Fruit fly (Drosophila melanogaster) whole organism, embryonic: ENCODE data around the gene ftz.

ENCODE experiments used
- Adf1 ChIP-seq: fragments of 200-800 bp; sonication (Bioruptor generic); IDR thresholded peaks from 2 replicates; pipeline ENCODE4 v1.3.6; 2022; ENCODE audit warnings: missing biosample characterization, missing genetic modification characterization
- CG10209 ChIP-seq: fragments of 200-800 bp; sonication (Bioruptor generic); optimal IDR thresholded peaks from 3 replicates; lab custom pipeline; 2017; ENCODE audit warnings: missing biosample characterization, mild to moderate bottlenecking, missing genetic modification characterization, missing genetic modification reagents
- CG10366 ChIP-seq: fragments of 200-800 bp; sonication (Bioruptor generic); IDR thresholded peaks from 2 replicates; pipeline ENCODE4 v1.3.6; 2022; ENCODE audit warnings: missing biosample characterization, missing genetic modification characterization
- CG10654 ChIP-seq: fragments of 200-800 bp; sonication (Bioruptor generic); optimal IDR thresholded peaks from 2 replicates; lab custom pipeline; 2016; ENCODE audit warnings: missing biosample characterization, missing genetic modification characterization
- CG11456 ChIP-seq: fragments of 200-800 bp; sonication (Bioruptor generic); IDR thresholded peaks from 3 replicates; pipeline ENCODE4 v1.3.6; 2022; ENCODE audit warnings: missing biosample characterization, missing genetic modification characterization
- CG12219 ChIP-seq: fragments of 200-800 bp; sonication (Bioruptor generic); optimal IDR thresholded peaks from 3 replicates; lab custom pipeline; 2018; ENCODE audit warnings: missing biosample characterization, mild to moderate bottlenecking, missing genetic modification characterization
- CG12744 ChIP-seq: fragments of 200-800 bp; sonication (Bioruptor generic); optimal IDR thresholded peaks from 2 replicates; lab custom pipeline; 2016; ENCODE audit warnings: missing biosample characterization, missing genetic modification characterization
- CG13296 ChIP-seq: fragments of 200-800 bp; sonication (Bioruptor generic); optimal IDR thresholded peaks from 3 replicates; lab custom pipeline; 2018; ENCODE audit warnings: missing biosample characterization, mild to moderate bottlenecking, missing genetic modification characterization
- CG13624 ChIP-seq: fragments of 200-800 bp; sonication (Bioruptor generic); optimal IDR thresholded peaks from 2 replicates; lab custom pipeline; 2016; ENCODE audit warnings: missing biosample characterization, missing genetic modification characterization
- CG13894 ChIP-seq: fragments of 200-800 bp; sonication (Bioruptor generic); optimal IDR thresholded peaks from 3 replicates; lab custom pipeline; 2018; ENCODE audit warnings: missing biosample characterization, mild to moderate bottlenecking, missing genetic modification characterization, moderate library complexity
- CG15514 ChIP-seq: fragments of 200-800 bp; sonication (Bioruptor generic); optimal IDR thresholded peaks from 3 replicates; lab custom pipeline; 2017; ENCODE audit warnings: missing biosample characterization, missing genetic modification characterization, mild to moderate bottlenecking, moderate library complexity, missing genetic modification reagents
- CG16863 ChIP-seq: fragments of 200-800 bp; sonication (Bioruptor generic); optimal IDR thresholded peaks from 3 replicates; lab custom pipeline; 2016; ENCODE audit warnings: missing biosample characterization, missing genetic modification characterization
- CG17186 ChIP-seq: fragments of 200-800 bp; sonication (Bioruptor generic); optimal IDR thresholded peaks from 3 replicates; lab custom pipeline; 2017; ENCODE audit warnings: missing biosample characterization, missing genetic modification reagents, missing genetic modification characterization
- CG2199 ChIP-seq: fragments of 200-800 bp; sonication (Bioruptor generic); IDR thresholded peaks from 3 replicates; pipeline ENCODE4 v1.3.6; 2022; ENCODE audit warnings: missing biosample characterization, missing genetic modification characterization
- CG30403 ChIP-seq: fragments of 200-800 bp; sonication (Bioruptor generic); optimal IDR thresholded peaks from 3 replicates; lab custom pipeline; 2016; ENCODE audit warnings: missing biosample characterization, missing genetic modification characterization
- CG30431 ChIP-seq: fragments of 200-800 bp; sonication (Bioruptor generic); optimal IDR thresholded peaks from 2 replicates; lab custom pipeline; 2017; ENCODE audit warnings: missing biosample characterization, missing genetic modification characterization
- CG3163 ChIP-seq: fragments of 200-800 bp; sonication (Bioruptor generic); optimal IDR thresholded peaks from 3 replicates; lab custom pipeline; 2016; ENCODE audit warnings: missing biosample characterization, missing genetic modification characterization
- CG3726 ChIP-seq: fragments of 200-800 bp; sonication (Bioruptor generic); IDR thresholded peaks from 3 replicates; pipeline ENCODE4, ENCODE4 v1.3.6; 2022; ENCODE audit warnings: missing biosample characterization, missing genetic modification characterization
- CG4820 ChIP-seq: fragments of 200-800 bp; sonication (Bioruptor generic); optimal IDR thresholded peaks from 3 replicates; lab custom pipeline; 2016; ENCODE audit warnings: missing biosample characterization, missing genetic modification characterization
- CG7963 ChIP-seq: fragments of 200-800 bp; sonication (Bioruptor generic); IDR thresholded peaks from 3 replicates; pipeline ENCODE4 v1.3.6; 2022; ENCODE audit warnings: missing biosample characterization, missing genetic modification characterization; ENCODE audit not compliant: partially characterized antibody
- CG9797 ChIP-seq: fragments of 200-800 bp; sonication (Bioruptor generic); optimal IDR thresholded peaks from 3 replicates; lab custom pipeline; 2018; ENCODE audit warnings: missing biosample characterization, mild to moderate bottlenecking, missing genetic modification characterization
- Doc3 ChIP-seq: fragments of 200-800 bp; sonication (Bioruptor generic); IDR thresholded peaks from 3 replicates; pipeline ENCODE4 v1.3.6; 2022; ENCODE audit warnings: missing biosample characterization, missing genetic modification characterization; ENCODE audit not compliant: partially characterized antibody
- Fer1 ChIP-seq: fragments of 200-800 bp; sonication (Bioruptor generic); optimal IDR thresholded peaks from 2 replicates; lab custom pipeline; 2017; ENCODE audit warnings: missing biosample characterization, mild to moderate bottlenecking, missing genetic modification characterization
- Jarid2 ChIP-seq: fragments of 200-800 bp; sonication (Bioruptor generic); optimal IDR thresholded peaks from 3 replicates; lab custom pipeline; 2017; ENCODE audit warnings: mild to moderate bottlenecking, missing biosample characterization, missing genetic modification reagents, missing genetic modification characterization
- Lpt ChIP-seq: fragments of >200 bp; optimal IDR thresholded peaks from 2 replicates; lab custom pipeline; 2018; ENCODE audit warnings: missing biosample characterization, missing genetic modification characterization
- Med ChIP-seq: fragments of 200-800 bp; sonication (Bioruptor generic); peaks from one replicate; lab custom pipeline; 2016; ENCODE audit warnings: missing biosample characterization, missing genetic modification characterization, mild to moderate bottlenecking, inconsistent platforms, moderate library complexity
- Mes4 ChIP-seq: fragments of 200-800 bp; sonication (Bioruptor generic); optimal IDR thresholded peaks from 2 replicates; lab custom pipeline; 2016; ENCODE audit warnings: missing biosample characterization, missing genetic modification characterization
- Opbp ChIP-seq: fragments of 200-800 bp; sonication (Bioruptor generic); IDR thresholded peaks from 3 replicates; pipeline ENCODE4 v1.3.6; 2022; ENCODE audit warnings: missing biosample characterization, missing genetic modification characterization; ENCODE audit not compliant: partially characterized antibody
- Optix ChIP-seq: fragments of 200-800 bp; sonication (Bioruptor generic); IDR thresholded peaks from 3 replicates; pipeline ENCODE4 v1.3.6; 2022; ENCODE audit warnings: missing biosample characterization, missing genetic modification characterization
- Ravus ChIP-seq: fragments of 200-800 bp; sonication (Bioruptor generic); IDR thresholded peaks from 2 replicates; pipeline ENCODE4 v1.3.6; 2022; ENCODE audit warnings: missing biosample characterization, missing genetic modification characterization
- Scr ChIP-seq: fragments of 200-800 bp; sonication (Bioruptor generic); IDR thresholded peaks from 2 replicates; pipeline ENCODE4 v1.3.6; 2022; ENCODE audit warnings: missing biosample characterization, missing genetic modification characterization; ENCODE audit not compliant: partially characterized antibody
- Spps ChIP-seq: fragments of 200-800 bp; sonication (Bioruptor generic); optimal IDR thresholded peaks from 2 replicates; lab custom pipeline; 2018; ENCODE audit warnings: missing biosample characterization, mild to moderate bottlenecking, missing genetic modification characterization
- TFAM ChIP-seq: fragments of 200-800 bp; sonication (Bioruptor generic); optimal IDR thresholded peaks from 2 replicates; lab custom pipeline; 2017; ENCODE audit warnings: missing biosample characterization, missing genetic modification characterization, inconsistent platforms
- Trl ChIP-seq, 3 experiments: fragments of >200 bp in 2 of 3; fragments of 200-800 bp in 1 of 3; sonication (Bioruptor generic) in 1 of 3; optimal IDR thresholded peaks; 2 replicates in 1 of 3; 3 replicates in 2 of 3; lab custom pipeline; 2016 to 2017; ENCODE audit warnings: missing biosample characterization in 1 of 3, missing genetic modification characterization in 1 of 3
- cg ChIP-seq: fragments of 200-800 bp; sonication (Bioruptor generic); optimal IDR thresholded peaks from 3 replicates; lab custom pipeline; 2019; ENCODE audit warnings: missing biosample characterization, mild to moderate bottlenecking, missing genetic modification characterization, moderate library complexity
- chm ChIP-seq: fragments of 200-800 bp; sonication (Bioruptor generic); IDR thresholded peaks from 2 replicates; pipeline ENCODE4 v1.3.6; 2022; ENCODE audit warnings: missing biosample characterization, missing genetic modification characterization
- ci ChIP-seq: fragments of 200-800 bp; sonication (Bioruptor generic); IDR thresholded peaks from 3 replicates; pipeline ENCODE4 v1.3.6; 2022; ENCODE audit warnings: missing biosample characterization, missing genetic modification characterization
- crol ChIP-seq: fragments of 200-800 bp; sonication (Bioruptor generic); IDR thresholded peaks from 2 replicates; pipeline ENCODE4 v1.3.6; 2022; ENCODE audit warnings: missing biosample characterization, missing genetic modification characterization
- crp ChIP-seq, 2 experiments: fragments of 200-800 bp; sonication (Bioruptor generic); optimal IDR thresholded peaks; 2 replicates in 1 of 2; 3 replicates in 1 of 2; lab custom pipeline; 2017; ENCODE audit warnings: missing biosample characterization in 2 of 2, missing genetic modification characterization in 2 of 2, mild to moderate bottlenecking in 1 of 2, moderate library complexity in 1 of 2
- dmrt11E ChIP-seq: fragments of 200-800 bp; sonication (Bioruptor generic); optimal IDR thresholded peaks from 3 replicates; lab custom pipeline; 2018; ENCODE audit warnings: missing biosample characterization, mild to moderate bottlenecking, missing genetic modification characterization, moderate library complexity
- ewg ChIP-seq: fragments of 200-800 bp; sonication (Bioruptor generic); optimal IDR thresholded peaks from 3 replicates; lab custom pipeline; 2017; ENCODE audit warnings: mild to moderate bottlenecking, missing biosample characterization, missing genetic modification reagents, missing genetic modification characterization
- gce ChIP-seq: fragments of 200-800 bp; sonication (Bioruptor generic); IDR thresholded peaks from 3 replicates; pipeline ENCODE4 v1.3.6; 2022; ENCODE audit warnings: missing biosample characterization, missing genetic modification characterization
- repo ChIP-seq: fragments of 200-800 bp; sonication (Bioruptor generic); optimal IDR thresholded peaks from 2 replicates; lab custom pipeline; 2016; ENCODE audit warnings: missing biosample characterization, missing genetic modification characterization
- rib ChIP-seq: fragments of 200-800 bp; sonication (Bioruptor generic); IDR thresholded peaks from 2 replicates; pipeline ENCODE4 v1.3.6; 2022; ENCODE audit warnings: missing biosample characterization, missing genetic modification characterization
- ro ChIP-seq: fragments of 200-800 bp; sonication (Bioruptor generic); IDR thresholded peaks from 2 replicates; pipeline ENCODE4 v1.3.6; 2022; ENCODE audit warnings: missing biosample characterization, missing genetic modification characterization
- scrt ChIP-seq: fragments of 200-800 bp; sonication (Bioruptor generic); optimal IDR thresholded peaks from 2 replicates; lab custom pipeline; 2018; ENCODE audit warnings: missing biosample characterization, mild to moderate bottlenecking, missing genetic modification characterization, moderate library complexity
- seq ChIP-seq: fragments of 200-800 bp; sonication (Bioruptor generic); IDR thresholded peaks from 2 replicates; pipeline ENCODE4 v1.3.6; 2022; ENCODE audit warnings: missing biosample characterization, missing genetic modification characterization
- sim ChIP-seq: fragments of 200-800 bp; sonication (Bioruptor generic); IDR thresholded peaks from 2 replicates; pipeline ENCODE4 v1.3.6; 2022; ENCODE audit warnings: missing biosample characterization, missing genetic modification characterization
- so ChIP-seq: fragments of 200-800 bp; sonication (Bioruptor generic); IDR thresholded peaks from 3 replicates; pipeline ENCODE4 v1.3.6; 2022; ENCODE audit warnings: missing biosample characterization, missing genetic modification characterization

Gene ftz

dm6 chr3R:6816272-6816980 is 47.7 kb upstream of the ftz start (continued):
- TF ChIP-seq Adf1 (GFP tag; lab: Robert Waterston, UW) = peak; percentile 87
- TF ChIP-seq crol (GFP tag; lab: Robert Waterston, UW) = peak; percentile 90
- TF ChIP-seq chm (GFP tag; lab: Robert Waterston, UW) = peak; percentile 61; the same call in 1 of the 2 replicates
- TF ChIP-seq dmrt11E (tag; lab: Kevin White, UChicago) = peak; percentile 42
- peak; percentile 88 for TF ChIP-seq Med (GFP tag; lab: Kevin White, UChicago)
- TF ChIP-seq CG10654 (GFP tag; lab: Kevin White, UChicago) = no peak
- TF ChIP-seq repo (GFP tag; lab: Kevin White, UChicago) = peak; percentile 7
- no peak for TF ChIP-seq CG7963
- no peak for TF ChIP-seq CG30431 (GFP tag; lab: Kevin White, UChicago)
- peak; percentile 24 for TF ChIP-seq CG13894 (tag; lab: Kevin White, UChicago)
- peak; percentile 64; the same call in 2 of the 3 replicates for TF ChIP-seq ci
- no peak for TF ChIP-seq CG3726 (GFP tag; lab: Robert Waterston, UW)
- TF ChIP-seq Doc3 = no peak
- no peak for TF ChIP-seq so (GFP tag; lab: Robert Waterston, UW)
- no peak for TF ChIP-seq Fer1 (GFP tag; lab: Kevin White, UChicago)
- no peak for TF ChIP-seq CG12219 (GFP tag; lab: Kevin White, UChicago)
- peak; percentile 29 for TF ChIP-seq scrt (GFP tag; lab: Kevin White, UChicago)
- no peak for TF ChIP-seq Optix (GFP tag; lab: Robert Waterston, UW)
- no peak; the same call in 1 of the 2 replicates for TF ChIP-seq CG10366 (GFP tag; lab: Robert Waterston, UW)
- peak; percentile 27 for TF ChIP-seq CG30403 (GFP tag; lab: Kevin White, UChicago)
- TF ChIP-seq Spps (tag; lab: Kevin White, UChicago) = no peak
- TF ChIP-seq rib = no peak
- TF ChIP-seq crp (GFP tag; optimal IDR thresholded peaks at IDR 0.05; lab: Kevin White, UChicago) = no peak
- TF ChIP-seq CG2199 (GFP tag; lab: Robert Waterston, UW) = 0 out of 3 replicates have a peak, but pooled peaks have one; percentile 62
- TF ChIP-seq seq = peak; percentile 72
- no peak for TF ChIP-seq Ravus
- peak; percentile 78 for TF ChIP-seq Jarid2 (GFP tag; lab: Kevin White, UChicago)
- TF ChIP-seq ro (GFP tag; lab: Robert Waterston, UW) = no peak
- 0 out of 3 replicates have a peak, but pooled peaks have one; percentile 18 for TF ChIP-seq CG11456 (GFP tag; lab: Robert Waterston, UW)
- TF ChIP-seq Trl (optimal IDR thresholded peaks at IDR 0.05; lab: Kevin White, UChicago) = peak; percentile 36 to 74
- TF ChIP-seq Trl (GFP tag; optimal IDR thresholded peaks at IDR 0.05; lab: Kevin White, UChicago) = peak; percentile 25
- no peak for TF ChIP-seq CG9797 (GFP tag; lab: Kevin White, UChicago)
- no peak for TF ChIP-seq CG16863 (GFP tag; lab: Kevin White, UChicago)
- no peak for TF ChIP-seq CG13296 (GFP tag; lab: Kevin White, UChicago)
- TF ChIP-seq Mes4 (GFP tag; lab: Kevin White, UChicago) = no peak
- no peak for TF ChIP-seq CG17186 (GFP tag; lab: Kevin White, UChicago)
- TF ChIP-seq CG13624 (GFP tag; lab: Kevin White, UChicago) = no peak
- 0 out of 2 replicates have a peak, but pooled peaks have one; percentile 13 for TF ChIP-seq sim (GFP tag; lab: Robert Waterston, UW)
- TF ChIP-seq CG15514 = peak; percentile 1
- TF ChIP-seq CG4820 (GFP tag; lab: Kevin White, UChicago) = no peak
- peak; percentile 9 for TF ChIP-seq ewg (GFP tag; lab: Kevin White, UChicago)
- no peak for TF ChIP-seq Lpt (GFP tag; lab: Kevin White, UChicago)
- TF ChIP-seq CG3163 (GFP tag; lab: Kevin White, UChicago) = peak; percentile 5
- TF ChIP-seq TFAM = no peak
- TF ChIP-seq Opbp (GFP tag; lab: Robert Waterston, UW) = peak; percentile 55; the same call in 1 of the 3 replicates
- TF ChIP-seq gce = peak; percentile 47; the same call in 1 of the 3 replicates
- peak; percentile 59 for TF ChIP-seq Scr (GFP tag; lab: Robert Waterston, UW)
- TF ChIP-seq CG10209 = peak; percentile 22
- no peak for TF ChIP-seq cg
- TF ChIP-seq CG12744 (GFP tag; lab: Kevin White, UChicago) = no peak
